Worm (Caenorhabditis elegans): ENCODE data around the gene zig-6.

zig-6 gene

DNA sequence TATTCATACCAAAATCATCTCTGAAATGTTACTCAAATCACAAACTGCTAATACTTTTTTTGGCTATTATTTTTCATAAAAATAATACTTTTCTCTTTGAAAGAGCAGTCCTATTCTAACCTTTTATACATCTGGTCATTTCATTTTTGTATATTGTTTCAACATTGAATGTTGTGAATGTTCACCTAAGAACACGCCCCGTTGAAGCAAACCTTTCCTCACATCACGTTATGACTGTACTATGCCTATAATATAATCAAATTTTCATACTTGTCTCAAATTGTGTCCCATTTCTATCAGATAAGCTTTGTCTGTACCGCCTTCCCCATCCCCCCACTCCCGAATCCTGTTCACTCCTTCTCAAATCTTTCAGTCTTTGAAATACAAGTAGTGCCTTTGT is 29.4 kb upstream of the zig-6 start:
- no peak for TF ChIP-seq madf-3 (GFP tag; IDR thresholded peaks at IDR 0.05)

DNA sequence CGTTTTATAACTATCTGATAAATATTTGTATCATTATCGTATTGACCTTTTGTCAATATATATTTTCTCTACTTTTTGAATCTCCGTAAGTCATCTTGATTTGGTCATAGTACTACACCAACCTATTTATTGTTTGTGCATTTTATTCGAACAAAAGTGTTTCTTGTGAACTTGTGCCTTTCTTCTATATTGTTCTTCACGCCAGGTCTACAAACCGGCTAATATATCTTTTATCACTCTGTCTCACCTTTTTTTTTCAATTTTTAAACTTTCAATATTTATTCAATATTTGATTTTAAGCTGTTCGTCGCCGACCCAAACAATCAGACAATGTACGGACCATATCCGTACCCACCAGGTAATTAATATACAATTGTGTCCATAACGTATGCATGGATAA is 27.2 kb upstream of the zig-6 start, which contains the start of gene hrpa-2:
Gene hrpa-2 (plus strand): TSS at position 301 of the 400 bp plus-strand sequence.
- TF ChIP-seq C06A6.2 (GFP tag; conservative IDR thresholded peaks at IDR 0.05) (no peak), snpc-3.4 (tag; optimal IDR thresholded peaks at IDR 0.05) (no peak), nhr-27 (tag; optimal IDR thresholded peaks at IDR 0.05) (no peak), ama-1 (optimal IDR thresholded peaks at IDR 0.05) (no peak), ama-1 (GFP tag; optimal IDR thresholded peaks at IDR 0.05) (no peak), ccch-3 (GFP tag; optimal IDR thresholded peaks at IDR 0.05) (no peak), F52B5.7 (tag; optimal IDR thresholded peaks at IDR 0.05) (no peak), ztf-18 (tag; optimal IDR thresholded peaks at IDR 0.05) (no peak), B0035.1 (tag; optimal IDR thresholded peaks at IDR 0.05) (no peak), Y67H2A.10 (GFP tag; conservative IDR thresholded peaks at IDR 0.05) (no peak), nfya-1 (tag; optimal IDR thresholded peaks at IDR 0.05; ENCODE audit: borderline replicate concordance, insufficient read depth) (no peak), F57C9.4 (tag; optimal IDR thresholded peaks at IDR 0.05) (no peak)

DNA sequence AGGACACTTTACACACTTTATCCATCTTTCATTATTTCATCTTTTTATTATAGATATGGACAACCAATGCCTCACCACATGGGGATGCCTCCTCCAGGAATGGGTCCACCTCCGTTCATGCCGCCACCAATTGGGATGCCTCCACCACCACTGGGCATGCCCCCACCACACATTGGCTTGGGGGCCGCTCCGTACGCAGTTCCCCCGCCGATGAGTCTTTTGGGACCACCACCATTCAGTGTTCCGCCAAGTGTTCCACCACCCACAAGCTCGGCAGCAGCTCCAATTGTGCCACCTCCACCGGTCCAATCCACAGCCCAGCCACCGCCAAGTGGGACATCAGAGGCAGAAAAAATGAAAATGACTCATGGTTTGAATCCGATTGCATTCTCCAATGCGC is 25.9 kb upstream of the zig-6 start:
- no peak for TF ChIP-seq hmg-20 (GFP tag; IDR thresholded peaks at IDR 0.05)
- 0 out of 2 replicates have a peak, but pooled peaks have one; percentile 7 for TF ChIP-seq ekl-4 (GFP tag; IDR thresholded peaks at IDR 0.05)
- no peak for TF ChIP-seq mcd-1 (GFP tag; IDR thresholded peaks at IDR 0.05)
- TF ChIP-seq egrh-3 (GFP tag; IDR thresholded peaks at IDR 0.05): peak; percentile 65
- peak; percentile 90 for TF ChIP-seq zfh-2 (GFP tag; conservative IDR thresholded peaks at IDR 0.05)
- TF ChIP-seq lin-26 (GFP tag; IDR thresholded peaks at IDR 0.05): 0 out of 2 replicates have a peak, but pooled peaks have one; percentile 8
- peak; percentile 22 for TF ChIP-seq fkh-3 (tag; optimal IDR thresholded peaks at IDR 0.05)

DNA sequence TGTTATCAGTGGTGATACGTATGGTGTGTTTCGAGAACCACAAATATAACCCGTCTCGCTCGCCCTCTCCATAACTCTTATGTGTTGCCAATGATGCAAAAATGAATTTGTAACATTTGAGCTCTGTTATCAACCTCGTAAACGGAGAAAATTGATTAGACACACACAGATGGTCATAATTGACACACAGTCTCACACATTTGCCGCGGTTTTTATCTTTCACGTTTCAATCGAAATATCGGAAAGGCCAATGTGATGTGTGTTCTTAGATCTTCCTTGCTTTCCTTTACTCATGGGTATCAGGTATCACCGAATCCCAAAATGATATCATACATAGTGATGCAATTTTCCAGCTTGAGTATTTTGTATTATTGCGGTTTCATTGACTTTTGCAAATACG is 24.7 kb upstream of the zig-6 start:
- TF ChIP-seq let-607 (tag; optimal IDR thresholded peaks at IDR 0.05): peak in 1 of 2 experiments; percentile 61
- no peak for TF ChIP-seq cebp-2 (GFP tag; IDR thresholded peaks at IDR 0.05)
- TF ChIP-seq Y79H2A.3 (GFP tag; conservative IDR thresholded peaks at IDR 0.05): no peak
- no peak for TF ChIP-seq Y67H2A.10 (GFP tag; conservative IDR thresholded peaks at IDR 0.05)
- TF ChIP-seq mxl-1 (tag; optimal IDR thresholded peaks at IDR 0.05): no peak
- no peak; the same call in 1 of the 2 replicates for TF ChIP-seq C06A6.2 (GFP tag; conservative IDR thresholded peaks at IDR 0.05)
- no peak for TF ChIP-seq Y95B8A.8 (GFP tag; IDR thresholded peaks at IDR 0.05)
- no peak for TF ChIP-seq B0336.3 (GFP tag; IDR thresholded peaks at IDR 0.05)
- TF ChIP-seq cebp-1 (GFP tag; IDR thresholded peaks at IDR 0.05): no peak
- TF ChIP-seq cebp-1 (tag; optimal IDR thresholded peaks at IDR 0.05): peak; percentile 2
- TF ChIP-seq atf-7 (tag; optimal IDR thresholded peaks at IDR 0.05): peak; percentile 54
- no peak for TF ChIP-seq dpff-1 (tag; optimal IDR thresholded peaks at IDR 0.05)
- no peak for TF ChIP-seq tbx-9 (tag; optimal IDR thresholded peaks at IDR 0.05; ENCODE audit: borderline replicate concordance)
- no peak for TF ChIP-seq madf-8 (GFP tag; conservative IDR thresholded peaks at IDR 0.05)
- TF ChIP-seq ceh-91 (GFP tag; IDR thresholded peaks at IDR 0.05): no peak
- TF ChIP-seq dpl-1 (GFP tag; optimal IDR thresholded peaks at IDR 0.05): no peak
- TF ChIP-seq sptf-2 (GFP tag; optimal IDR thresholded peaks at IDR 0.05): peak; percentile 44
- TF ChIP-seq K12H6.12 (tag; optimal IDR thresholded peaks at IDR 0.05): no peak
- TF ChIP-seq hlh-12 (tag; optimal IDR thresholded peaks at IDR 0.05): no peak
- TF ChIP-seq ztf-22 (GFP tag; optimal IDR thresholded peaks at IDR 0.05): peak; percentile 66
- 0 out of 2 replicates have a peak, but pooled peaks have one; percentile 8 for TF ChIP-seq dox-1 (GFP tag; IDR thresholded peaks at IDR 0.05)
- 0 out of 2 replicates have a peak, but pooled peaks have one; percentile 19 for TF ChIP-seq pbrm-1 (GFP tag; IDR thresholded peaks at IDR 0.05)
- TF ChIP-seq C17E4.6 (GFP tag; IDR thresholded peaks at IDR 0.05): no peak
- TF ChIP-seq hmg-1.2 (GFP tag; IDR thresholded peaks at IDR 0.05): no peak
- peak; percentile 39 for TF ChIP-seq ets-4 (GFP tag; optimal IDR thresholded peaks at IDR 0.05)
- no peak for TF ChIP-seq chd-7 (tag; optimal IDR thresholded peaks at IDR 0.05)
- no peak for TF ChIP-seq ztf-6 (GFP tag; IDR thresholded peaks at IDR 0.05)
- TF ChIP-seq K11D2.4 (GFP tag; IDR thresholded peaks at IDR 0.05): no peak
